Worm (Caenorhabditis elegans): Measurements from ENCODE around the gene R07C3.3.

DNA sequence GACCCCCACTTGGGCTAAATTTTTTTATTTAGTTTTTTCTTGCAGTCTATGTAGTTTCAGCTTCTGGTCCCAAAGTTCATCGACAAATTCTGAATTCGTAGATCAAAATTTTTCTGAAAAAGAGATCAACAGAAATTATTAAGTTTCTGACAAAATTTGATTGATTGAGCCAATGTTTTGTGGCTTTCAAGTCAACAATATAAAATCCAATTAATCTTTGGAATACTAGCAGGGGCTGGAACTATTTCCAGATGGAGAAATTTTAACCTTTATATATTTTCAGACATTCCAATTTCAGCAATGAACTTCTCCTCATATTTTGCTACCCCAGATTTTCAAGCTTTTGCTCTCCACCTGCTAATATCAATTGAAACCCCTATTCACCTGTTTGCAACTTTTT, 44.2 kb downstream of the R07C3.3 start, which contains the start of gene srh-274:
- no peak for TF ChIP-seq pqm-1 (tag; optimal IDR thresholded peaks at IDR 0.05)
- TF ChIP-seq ceh-28 (tag; optimal IDR thresholded peaks at IDR 0.05): no peak
- TF ChIP-seq nhr-28 (tag; optimal IDR thresholded peaks at IDR 0.05): no peak
- no peak for TF ChIP-seq ztf-11 (tag; optimal IDR thresholded peaks at IDR 0.05)
- no peak for TF ChIP-seq zag-1 (tag; optimal IDR thresholded peaks at IDR 0.05)
- no peak for TF ChIP-seq unc-39 (tag; optimal IDR thresholded peaks at IDR 0.05)
- no peak for TF ChIP-seq pha-4 (tag; optimal IDR thresholded peaks at IDR 0.05)
- no peak for TF ChIP-seq nhr-12 (tag; optimal IDR thresholded peaks at IDR 0.05)
- no peak for TF ChIP-seq ztf-4 (tag; optimal IDR thresholded peaks at IDR 0.05)
- no peak for TF ChIP-seq ama-1 (optimal IDR thresholded peaks at IDR 0.05)
- TF ChIP-seq lin-39 (tag; optimal IDR thresholded peaks at IDR 0.05): no peak
- TF ChIP-seq ceh-9 (tag; optimal IDR thresholded peaks at IDR 0.05): no peak
